Worm (Caenorhabditis elegans) whole organism, late embryonic: ENCODE measurements around the gene rpl-25.1.
A peak's percentile ranks its signal among the peaks of the same experiment; 100 is the strongest.

Experiments used
- C08G9.2 ChIP-seq: sonication (generic microtip); optimal IDR thresholded peaks from 2 replicates; lab custom pipeline; 2016; ENCODE audit warnings: mild to moderate bottlenecking, missing genetic modification characterization, moderate library complexity, missing compliant biosample characterization
- F13H6.1 ChIP-seq: sonication (generic microtip); optimal IDR thresholded peaks from 2 replicates; lab custom pipeline; 2016; ENCODE audit warnings: missing genetic modification characterization, missing compliant biosample characterization
- K02D7.2 ChIP-seq: sonication (generic microtip); optimal IDR thresholded peaks from 2 replicates; lab custom pipeline; 2017; ENCODE audit warnings: mild to moderate bottlenecking, missing genetic modification characterization, missing compliant biosample characterization
- ceh-19 ChIP-seq: fragments of 200-800 bp; sonication (Bioruptor generic); optimal IDR thresholded peaks from 2 replicates; lab custom pipeline; 2018; ENCODE audit warnings: mild to moderate bottlenecking, missing genetic modification characterization, missing compliant biosample characterization
- ceh-24 ChIP-seq: sonication (generic microtip); optimal IDR thresholded peaks from 2 replicates; lab custom pipeline; 2016; ENCODE audit warnings: mild to moderate bottlenecking, missing genetic modification characterization, missing compliant biosample characterization
- ceh-30 ChIP-seq: fragments of 150-350 bp; optimal IDR thresholded peaks from 2 replicates; lab custom pipeline; 2014; ENCODE audit warnings: missing biosample characterization, missing genetic modification characterization
- ceh-31 ChIP-seq: sonication (generic microtip); optimal IDR thresholded peaks from 2 replicates; lab custom pipeline; 2016; ENCODE audit warnings: missing genetic modification characterization, missing compliant biosample characterization
- ceh-45 ChIP-seq: fragments of 200-800 bp; sonication (Bioruptor generic); IDR thresholded peaks from 2 replicates; pipeline ENCODE4 v1.3.6; 2022; ENCODE audit warnings: missing genetic modification reagents, missing genetic modification characterization, missing compliant biosample characterization
- ceh-48 ChIP-seq: sonication (generic microtip); optimal IDR thresholded peaks from 2 replicates; lab custom pipeline; 2016; ENCODE audit warnings: missing genetic modification characterization, inconsistent platforms, missing compliant biosample characterization
- ceh-6 ChIP-seq: fragments of 200-800 bp; sonication (Bioruptor generic); optimal IDR thresholded peaks from 2 replicates; lab custom pipeline; 2018; ENCODE audit warnings: mild to moderate bottlenecking, missing genetic modification characterization, missing compliant biosample characterization
- che-1 ChIP-seq: sonication (generic microtip); optimal IDR thresholded peaks from 2 replicates; lab custom pipeline; 2016; ENCODE audit warnings: mild to moderate bottlenecking, missing genetic modification characterization, missing compliant biosample characterization
- dve-1 ChIP-seq: sonication (generic microtip); optimal IDR thresholded peaks from 2 replicates; lab custom pipeline; 2017; ENCODE audit warnings: antibody characterized with exemption, mild to moderate bottlenecking, missing genetic modification characterization, missing compliant biosample characterization
- elt-2 ChIP-seq: sonication (generic microtip); optimal IDR thresholded peaks from 2 replicates; lab custom pipeline; 2016; ENCODE audit warnings: missing genetic modification reagents, missing genetic modification characterization, missing compliant biosample characterization
- ets-4 ChIP-seq: sonication (generic microtip); optimal IDR thresholded peaks from 2 replicates; lab custom pipeline; 2016; ENCODE audit warnings: missing genetic modification characterization, missing compliant biosample characterization
- eyg-1 ChIP-seq: sonication (generic microtip); optimal IDR thresholded peaks from 2 replicates; lab custom pipeline; 2016; ENCODE audit warnings: missing genotype, missing genetic modification characterization, missing compliant biosample characterization
- fkh-10 ChIP-seq: fragments of 150-350 bp; optimal IDR thresholded peaks from 2 replicates; lab custom pipeline; 2014; ENCODE audit warnings: missing biosample characterization, missing genetic modification reagents, missing genetic modification characterization
- fkh-6 ChIP-seq: sonication (generic microtip); optimal IDR thresholded peaks from 2 replicates; lab custom pipeline; 2016; ENCODE audit warnings: missing genetic modification characterization, missing compliant biosample characterization
- hlh-13 ChIP-seq: fragments of 200-800 bp; sonication (Bioruptor generic); optimal IDR thresholded peaks from 2 replicates; lab custom pipeline; 2018; ENCODE audit warnings: mild to moderate bottlenecking, missing genetic modification characterization, missing compliant biosample characterization
- lin-11 ChIP-seq: fragments of 200-800 bp; sonication (Bioruptor generic); optimal IDR thresholded peaks from 2 replicates; lab custom pipeline; 2018; ENCODE audit warnings: mild to moderate bottlenecking, missing genetic modification characterization, missing compliant biosample characterization
- madf-2 ChIP-seq: sonication (generic microtip); optimal IDR thresholded peaks from 2 replicates; lab custom pipeline; 2017; ENCODE audit warnings: missing genetic modification characterization, missing compliant biosample characterization
- mec-3 ChIP-seq: sonication (generic microtip); optimal IDR thresholded peaks from 2 replicates; lab custom pipeline; 2016; ENCODE audit warnings: borderline replicate concordance, missing genetic modification characterization, missing compliant biosample characterization
- nfya-1 ChIP-seq: sonication (generic microtip); optimal IDR thresholded peaks from 2 replicates; lab custom pipeline; 2017; ENCODE audit warnings: missing genetic modification characterization, mild to moderate bottlenecking, missing compliant biosample characterization, antibody characterized with exemption, moderate library complexity
- nhr-232 ChIP-seq: sonication (generic microtip); optimal IDR thresholded peaks from 2 replicates; lab custom pipeline; 2016; ENCODE audit warnings: missing genetic modification characterization, missing compliant biosample characterization
- pat-9 ChIP-seq: fragments of 200-800 bp; sonication (Bioruptor generic); optimal IDR thresholded peaks from 2 replicates; lab custom pipeline; 2018; ENCODE audit warnings: mild to moderate bottlenecking, missing genetic modification characterization, moderate library complexity, missing compliant biosample characterization
- pha-2 ChIP-seq: sonication (generic microtip); optimal IDR thresholded peaks from 2 replicates; lab custom pipeline; 2017; ENCODE audit warnings: mild to moderate bottlenecking, missing genetic modification characterization, missing compliant biosample characterization
- pqm-1 ChIP-seq: sonication (generic microtip); optimal IDR thresholded peaks from 2 replicates; lab custom pipeline; 2016; ENCODE audit warnings: missing genetic modification characterization, missing compliant biosample characterization
- pros-1 ChIP-seq: fragments of 150-350 bp; optimal IDR thresholded peaks from 2 replicates; lab custom pipeline; 2014; ENCODE audit warnings: missing biosample characterization, missing genetic modification reagents, missing genetic modification characterization
- ref-2 ChIP-seq: sonication (generic microtip); optimal IDR thresholded peaks from 2 replicates; lab custom pipeline; 2016; ENCODE audit warnings: missing genetic modification characterization, missing compliant biosample characterization
- rnt-1 ChIP-seq: sonication (generic microtip); optimal IDR thresholded peaks from 2 replicates; lab custom pipeline; 2016; ENCODE audit warnings: missing genetic modification characterization, missing compliant biosample characterization
- sox-2 ChIP-seq: fragments of 200-800 bp; sonication (Bioruptor generic); IDR thresholded peaks from 2 replicates; pipeline ENCODE4 v1.3.6; 2022; ENCODE audit warnings: missing genetic modification reagents, missing genetic modification characterization, missing compliant biosample characterization
- syd-9 ChIP-seq: sonication (generic microtip); optimal IDR thresholded peaks from 2 replicates; lab custom pipeline; 2016; ENCODE audit warnings: mild to moderate bottlenecking, missing genetic modification characterization, moderate library complexity, missing compliant biosample characterization
- tbx-2 ChIP-seq: sonication (generic microtip); optimal IDR thresholded peaks from 2 replicates; lab custom pipeline; 2016; ENCODE audit warnings: missing genetic modification characterization, missing compliant biosample characterization
- ttx-3 ChIP-seq: sonication (generic microtip); optimal IDR thresholded peaks from 2 replicates; lab custom pipeline; 2016; ENCODE audit warnings: missing genetic modification reagents, missing genetic modification characterization, missing compliant biosample characterization
- unc-3 ChIP-seq, 2 experiments: fragments of 200-800 bp in 1 of 2; sonication (Bioruptor generic) in 1 of 2; sonication (generic microtip) in 1 of 2; conservative IDR thresholded peaks in 1 of 2; optimal IDR thresholded peaks in 1 of 2; 2 replicates each; pipeline versions ENCODE4 v1.3.6 to Lab custom; 2016 to 2022; ENCODE audit warnings: missing compliant biosample characterization in 2 of 2, missing genetic modification characterization in 2 of 2, missing genetic modification reagents in 1 of 2
- unc-42 ChIP-seq: sonication (generic microtip); optimal IDR thresholded peaks from 2 replicates; lab custom pipeline; 2016; ENCODE audit warnings: missing genotype, missing genetic modification characterization, missing compliant biosample characterization
- unc-55 ChIP-seq: sonication (generic microtip); optimal IDR thresholded peaks from 2 replicates; lab custom pipeline; 2017; ENCODE audit warnings: missing biosample characterization, missing genetic modification reagents, missing genetic modification characterization
- zip-5 ChIP-seq: sonication (generic microtip); optimal IDR thresholded peaks from 2 replicates; lab custom pipeline; 2016; ENCODE audit warnings: missing genetic modification characterization, missing compliant biosample characterization
- ztf-16 ChIP-seq: sonication (generic microtip); optimal IDR thresholded peaks from 2 replicates; lab custom pipeline; 2017; ENCODE audit warnings: missing genetic modification characterization, missing compliant biosample characterization

The rpl-25.1 gene

DNA sequence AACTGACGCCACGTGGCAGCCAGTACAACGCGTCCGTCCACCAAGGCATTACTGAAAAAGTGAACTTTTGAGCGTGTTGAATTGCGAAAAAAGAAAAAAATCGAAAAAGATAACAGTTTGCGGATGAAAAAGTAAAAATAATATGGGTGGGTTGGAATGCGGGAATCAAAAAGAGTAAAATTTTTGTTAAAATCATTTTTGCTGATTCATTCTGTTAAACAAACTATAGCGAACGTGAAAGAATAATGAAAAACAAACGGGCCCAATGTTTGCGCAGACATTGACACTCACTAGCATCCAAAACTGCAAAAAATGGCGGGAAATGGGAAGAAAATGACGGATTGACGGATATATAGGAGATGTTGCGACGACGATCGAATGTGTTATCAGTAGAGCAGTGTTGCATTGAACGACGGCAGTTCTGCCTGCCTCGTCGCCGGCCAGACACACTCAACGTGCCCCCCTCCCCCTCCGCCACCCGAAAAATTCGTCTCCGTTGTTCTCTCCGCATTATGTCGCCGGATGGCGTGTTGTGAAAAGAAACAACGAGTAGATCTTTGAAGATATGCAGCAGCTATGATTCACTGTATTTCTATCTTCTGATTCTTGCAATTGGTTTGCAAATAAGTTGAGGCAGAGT, 15.4 kb upstream of the rpl-25.1 start, which contains the start of gene hyl-2 (continued):
- TF ChIP-seq mec-3 (tag; lab: Kevin White, UChicago) = no peak

ce11 chrX:4700083-4700482, 14.9 kb upstream of the rpl-25.1 start:
- TF ChIP-seq eyg-1 (tag; lab: Kevin White, UChicago) (no peak), elt-2 (tag; lab: Kevin White, UChicago) (peak; percentile 37), ref-2 (tag; lab: Kevin White, UChicago) (no peak)

ce11 chrX:4704877-4705276, 10.1 kb upstream of the rpl-25.1 start, which contains the start of gene aqp-8:
Gene aqp-8 (minus strand): TSS chrX:4704977.
- TF ChIP-seq ceh-30 (no peak), elt-2 (tag; lab: Kevin White, UChicago) (no peak), che-1 (no peak), pqm-1 (tag; lab: Kevin White, UChicago) (no peak), ceh-24 (tag; lab: Kevin White, UChicago) (no peak), nfya-1 (tag; lab: Kevin White, UChicago) (no peak)

DNA sequence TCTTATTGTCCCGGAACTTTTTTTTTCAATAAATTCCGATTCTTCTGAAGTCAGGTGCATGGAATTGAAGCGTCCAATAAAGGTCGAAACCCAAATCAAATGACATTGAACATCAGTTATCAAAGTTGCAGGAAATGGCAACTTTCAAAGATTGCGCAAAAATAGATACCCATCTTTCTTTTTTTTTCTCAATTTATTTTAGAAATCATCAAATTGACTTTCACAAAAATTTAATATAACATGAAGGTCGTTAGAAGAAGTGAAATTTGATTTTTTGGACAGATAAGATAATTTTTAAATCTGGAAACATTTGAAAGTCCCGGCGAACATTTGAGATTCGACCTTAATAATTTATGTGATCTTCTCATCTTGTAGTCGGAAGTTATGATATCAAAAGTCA, 9.3 kb upstream of the rpl-25.1 start:
- TF ChIP-seq ztf-16 (tag; lab: Kevin White, UChicago) = no peak
- no peak for TF ChIP-seq C08G9.2 (tag; lab: Kevin White, UChicago)
- no peak for TF ChIP-seq madf-2 (tag; lab: Kevin White, UChicago)
- TF ChIP-seq ceh-30 = no peak
- TF ChIP-seq fkh-6 (tag; lab: Kevin White, UChicago) = no peak
- TF ChIP-seq fkh-10 (GFP tag; lab: Kevin White, UChicago) = no peak
- no peak for TF ChIP-seq hlh-13
- no peak for TF ChIP-seq eyg-1 (tag; lab: Kevin White, UChicago)
- TF ChIP-seq tbx-2 (tag; lab: Kevin White, UChicago) = no peak
- TF ChIP-seq unc-55 = no peak
- TF ChIP-seq pros-1 (tag; lab: Kevin White, UChicago) = no peak
- TF ChIP-seq pha-2 (tag; lab: Kevin White, UChicago) = no peak
- TF ChIP-seq sox-2 = no peak
- no peak for TF ChIP-seq pqm-1 (tag; lab: Kevin White, UChicago)
- no peak for TF ChIP-seq ceh-6 (GFP tag; lab: Kevin White, UChicago)

DNA sequence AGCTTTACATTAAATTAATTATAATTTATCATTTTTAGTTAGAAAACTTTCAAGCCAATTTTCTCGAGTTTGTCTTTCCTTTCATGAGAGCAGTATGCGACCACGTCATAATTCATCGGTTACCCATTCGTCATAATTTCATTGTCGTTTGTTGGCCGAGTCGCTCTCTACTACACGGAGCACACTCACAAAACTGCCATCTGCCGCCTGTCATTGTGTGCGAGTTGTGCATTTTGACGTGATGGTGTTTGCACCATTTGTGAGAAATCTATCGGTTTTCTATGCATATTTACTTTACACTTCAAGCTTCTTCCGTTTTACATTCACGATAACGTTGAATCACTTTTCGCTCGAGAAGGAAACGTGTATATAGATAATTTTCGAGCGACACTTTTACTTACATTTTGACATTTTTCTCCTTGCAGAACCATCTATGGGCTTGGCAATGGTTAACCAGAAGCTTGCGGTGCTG, 8.2 kb upstream of the rpl-25.1 start, which contains the start of gene dhhc-10:
TSS of gene dhhc-10 (plus strand) at position 422 of the 472 bp plus-strand sequence.
- TF ChIP-seq dve-1 (tag; lab: Kevin White, UChicago) = peak; percentile 40
- peak; percentile 0 for TF ChIP-seq ceh-31
- TF ChIP-seq ceh-48 (tag; lab: Kevin White, UChicago) = peak; percentile 59
- peak; percentile 45 for TF ChIP-seq tbx-2 (tag; lab: Kevin White, UChicago)
- peak; percentile 84 for TF ChIP-seq unc-42 (tag; lab: Kevin White, UChicago)
- peak; percentile 93 for TF ChIP-seq unc-55
- TF ChIP-seq nhr-232 (tag; lab: Kevin White, UChicago) = no peak
- TF ChIP-seq pha-2 (tag; lab: Kevin White, UChicago) = peak; percentile 34
- peak; percentile 46 for TF ChIP-seq elt-2 (tag; lab: Kevin White, UChicago)
- no peak for TF ChIP-seq rnt-1
- no peak for TF ChIP-seq ttx-3 (tag; lab: Kevin White, UChicago)
- no peak for TF ChIP-seq eyg-1 (tag; lab: Kevin White, UChicago)
- TF ChIP-seq pros-1 (tag; lab: Kevin White, UChicago) = no peak
- no peak for TF ChIP-seq ets-4 (tag; lab: Kevin White, UChicago)
- TF ChIP-seq nfya-1 (tag; lab: Kevin White, UChicago) = peak; percentile 36

- peak; percentile 26 for TF ChIP-seq C08G9.2 (tag; lab: Kevin White, UChicago)
- peak; percentile 45 for TF ChIP-seq madf-2 (tag; lab: Kevin White, UChicago)
- TF ChIP-seq ceh-45 (GFP tag; lab: Robert Waterston, UW) = 0 out of 2 replicates have a peak, but pooled peaks have one; percentile 9
- no peak for TF ChIP-seq unc-3 (GFP tag; conservative IDR thresholded peaks at IDR 0.05; lab: Robert Waterston, UW)
- peak; percentile 45 for TF ChIP-seq unc-3 (tag; optimal IDR thresholded peaks at IDR 0.05; lab: Kevin White, UChicago)
- TF ChIP-seq nhr-232 (tag; lab: Kevin White, UChicago) = no peak
- TF ChIP-seq lin-11 (tag; lab: Kevin White, UChicago) = no peak
- TF ChIP-seq K02D7.2 (tag; lab: Kevin White, UChicago) = no peak
- no peak for TF ChIP-seq pha-2 (tag; lab: Kevin White, UChicago)
- TF ChIP-seq syd-9 = peak; percentile 60
- peak; percentile 64 for TF ChIP-seq F13H6.1 (tag; lab: Kevin White, UChicago)
- peak; percentile 55 for TF ChIP-seq ets-4 (tag; lab: Kevin White, UChicago)
- peak; percentile 23 for TF ChIP-seq fkh-6 (tag; lab: Kevin White, UChicago)
- no peak for TF ChIP-seq zip-5
- no peak for TF ChIP-seq che-1
- no peak for TF ChIP-seq pat-9 (tag; lab: Kevin White, UChicago)
- TF ChIP-seq ceh-19 (GFP tag; lab: Kevin White, UChicago) = peak; percentile 54
Observed at ce11 chrX:4711698-4712329, 3.2 kb upstream of the rpl-25.1 start, which contains the start of the genes dnj-14 and glit-1. Gene dnj-14 (minus strand): TSS chrX:4711748. Gene glit-1 (plus strand): TSS chrX:4712279.
